Fruit fly (Drosophila melanogaster): ENCODE measurements around the gene CG14329.

The CG14329 gene

DNA sequence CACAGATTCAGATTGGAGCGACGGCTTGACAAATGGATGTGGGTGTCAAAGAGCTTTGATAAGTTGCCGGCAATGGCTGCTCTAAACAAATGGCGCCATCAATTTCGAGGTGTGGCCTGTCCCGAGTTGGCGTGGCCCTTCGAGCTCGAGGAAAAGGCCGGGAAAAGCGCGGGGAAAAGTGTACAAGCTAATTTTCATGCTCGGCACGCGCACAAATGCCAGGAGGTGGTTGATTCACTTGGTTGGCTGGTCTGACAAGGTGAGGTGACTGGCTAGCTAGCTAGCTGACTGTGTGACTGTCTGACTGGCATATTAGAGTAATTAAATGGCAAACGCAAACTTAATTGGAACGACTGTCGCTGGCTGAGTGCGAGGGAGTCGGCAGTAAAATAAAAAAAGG, 7.3 kb upstream of the CG14329 start:
- TF ChIP-seq Myc (optimal IDR thresholded peaks at IDR 0.05), result no peak
- no peak for TF ChIP-seq Sin3A (optimal IDR thresholded peaks at IDR 0.05)
- no peak for TF ChIP-seq ttk (optimal IDR thresholded peaks at IDR 0.05)
- TF ChIP-seq insv (optimal IDR thresholded peaks at IDR 0.05), result no peak
- TF ChIP-seq psq (optimal IDR thresholded peaks at IDR 0.05), result no peak
- TF ChIP-seq h (optimal IDR thresholded peaks at IDR 0.05), result no peak

DNA sequence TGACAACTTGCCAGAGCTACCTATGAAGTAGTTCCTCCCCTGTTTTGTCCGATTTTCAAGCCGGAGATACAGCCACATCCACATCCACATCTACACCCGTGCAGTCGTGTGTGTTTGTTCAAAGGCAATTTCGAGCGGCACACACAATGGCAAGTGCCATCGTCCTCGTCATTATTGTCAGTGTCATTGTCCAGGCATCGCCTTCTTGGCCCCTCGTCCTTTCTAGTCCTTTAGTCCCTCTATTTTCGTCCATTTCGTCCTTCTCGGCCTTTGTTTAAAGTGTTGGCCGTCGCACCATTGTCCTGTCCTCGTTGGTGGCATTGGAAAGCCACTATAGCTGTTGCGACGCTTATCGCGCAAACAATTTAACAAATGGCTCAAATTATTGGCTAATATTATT, 6.2 kb upstream of the CG14329 start:
- TF ChIP-seq Sin3A (optimal IDR thresholded peaks at IDR 0.05) (no peak), h (optimal IDR thresholded peaks at IDR 0.05) (no peak), ttk (optimal IDR thresholded peaks at IDR 0.05) (no peak), Myc (optimal IDR thresholded peaks at IDR 0.05) (no peak), insv (optimal IDR thresholded peaks at IDR 0.05) (no peak), psq (optimal IDR thresholded peaks at IDR 0.05) (no peak)

DNA sequence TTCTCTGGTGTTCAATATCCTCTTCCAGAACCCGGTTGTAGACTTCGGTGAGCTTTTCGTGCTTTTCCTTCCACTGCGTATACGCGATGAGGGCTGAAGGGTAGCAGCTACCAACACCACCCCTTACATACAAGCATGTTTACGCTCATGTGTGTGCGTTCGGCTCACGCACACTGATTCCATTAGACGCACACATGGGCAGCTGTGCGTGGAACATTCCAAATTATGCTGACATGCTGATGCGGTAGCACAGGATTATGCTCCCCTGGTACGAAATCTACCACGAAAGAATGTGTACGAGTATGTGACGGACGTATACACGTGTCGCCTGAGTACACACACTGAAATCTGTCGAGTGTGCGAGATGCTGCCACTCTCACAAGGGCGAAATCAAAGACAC, 5.4 kb upstream of the CG14329 start:
- no peak for TF ChIP-seq ttk (optimal IDR thresholded peaks at IDR 0.05)
- TF ChIP-seq Sin3A (optimal IDR thresholded peaks at IDR 0.05), result no peak
- TF ChIP-seq psq (optimal IDR thresholded peaks at IDR 0.05), result no peak
- no peak for TF ChIP-seq insv (optimal IDR thresholded peaks at IDR 0.05)
- TF ChIP-seq Myc (optimal IDR thresholded peaks at IDR 0.05), result no peak
- no peak for TF ChIP-seq h (optimal IDR thresholded peaks at IDR 0.05)

DNA sequence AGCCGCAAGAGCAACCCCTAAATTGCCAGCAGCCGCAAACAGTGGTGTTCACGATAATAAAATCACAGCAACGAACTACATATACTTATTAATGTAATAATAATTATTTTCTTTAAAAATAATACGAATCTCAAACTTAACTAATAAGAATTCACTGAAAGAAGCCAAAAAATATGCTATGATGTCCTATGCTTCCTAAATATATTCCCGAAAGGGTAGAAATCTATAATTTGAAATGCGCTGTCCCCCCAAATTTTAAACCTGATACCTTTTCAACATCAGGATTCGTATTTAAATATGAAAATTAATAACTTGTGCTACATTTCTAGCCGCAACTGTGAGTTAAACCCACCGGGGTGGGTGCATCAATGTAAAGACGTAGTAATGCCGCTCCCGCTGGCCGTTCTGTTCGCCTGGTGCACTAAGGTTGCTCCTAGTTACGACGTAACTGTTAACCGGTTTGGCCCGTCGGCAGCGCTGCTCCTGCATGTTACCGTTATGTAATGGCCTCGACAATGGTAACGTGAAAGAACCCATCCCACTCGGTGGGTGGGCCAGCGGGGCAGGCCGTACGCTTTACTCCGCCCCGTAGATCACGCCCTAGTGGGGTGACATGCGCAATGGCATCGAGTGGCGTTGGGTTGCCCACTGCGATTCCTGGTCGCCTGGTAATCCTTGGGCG, 4.8 kb upstream of the CG14329 start:
- no peak for TF ChIP-seq ttk (optimal IDR thresholded peaks at IDR 0.05)
- TF ChIP-seq Myc (optimal IDR thresholded peaks at IDR 0.05), result no peak
- no peak for TF ChIP-seq h (optimal IDR thresholded peaks at IDR 0.05)
- no peak for TF ChIP-seq insv (optimal IDR thresholded peaks at IDR 0.05)
- TF ChIP-seq Sin3A (optimal IDR thresholded peaks at IDR 0.05), result no peak
- no peak for TF ChIP-seq psq (optimal IDR thresholded peaks at IDR 0.05)

DNA sequence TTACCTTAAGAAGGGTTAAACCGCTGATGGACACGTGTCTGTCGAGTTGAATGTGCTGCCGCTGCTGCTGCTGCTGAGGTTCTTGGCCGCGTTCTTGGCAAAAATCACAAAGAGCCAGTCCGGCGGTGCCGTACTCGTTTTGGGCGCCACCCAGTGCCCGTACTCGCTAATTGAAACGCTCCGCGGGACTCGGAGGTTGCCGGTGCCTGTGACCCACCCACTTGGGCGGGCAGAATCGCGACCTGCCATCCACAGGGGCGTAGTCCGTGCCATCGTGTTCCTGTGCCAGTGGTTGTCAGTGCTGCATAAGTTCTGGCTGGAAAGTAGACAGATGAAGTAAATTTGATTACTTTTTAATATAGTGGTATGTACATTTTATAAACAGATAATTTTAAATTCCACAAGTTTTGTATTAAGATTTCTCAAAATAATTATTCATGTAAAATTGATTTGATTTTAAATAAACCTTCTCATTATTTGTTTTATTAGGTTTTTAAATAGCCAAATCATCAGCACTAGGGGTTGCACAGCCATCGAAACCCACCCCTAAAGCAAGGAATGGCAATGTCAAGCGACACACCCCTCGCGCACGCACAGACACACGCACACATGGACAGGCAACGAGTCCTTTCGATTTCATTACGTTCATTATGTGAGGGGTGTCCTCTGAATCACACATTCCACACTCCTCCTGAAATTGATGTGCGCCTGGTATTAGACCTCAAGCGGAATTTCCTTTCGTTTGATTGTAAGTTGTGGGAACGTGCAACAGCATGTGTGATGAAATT, 4.1 kb upstream of the CG14329 start:
- TF ChIP-seq Myc (optimal IDR thresholded peaks at IDR 0.05) (no peak), insv (optimal IDR thresholded peaks at IDR 0.05) (no peak), ttk (optimal IDR thresholded peaks at IDR 0.05) (no peak), psq (optimal IDR thresholded peaks at IDR 0.05) (no peak), Sin3A (optimal IDR thresholded peaks at IDR 0.05) (no peak), h (optimal IDR thresholded peaks at IDR 0.05) (no peak)

DNA sequence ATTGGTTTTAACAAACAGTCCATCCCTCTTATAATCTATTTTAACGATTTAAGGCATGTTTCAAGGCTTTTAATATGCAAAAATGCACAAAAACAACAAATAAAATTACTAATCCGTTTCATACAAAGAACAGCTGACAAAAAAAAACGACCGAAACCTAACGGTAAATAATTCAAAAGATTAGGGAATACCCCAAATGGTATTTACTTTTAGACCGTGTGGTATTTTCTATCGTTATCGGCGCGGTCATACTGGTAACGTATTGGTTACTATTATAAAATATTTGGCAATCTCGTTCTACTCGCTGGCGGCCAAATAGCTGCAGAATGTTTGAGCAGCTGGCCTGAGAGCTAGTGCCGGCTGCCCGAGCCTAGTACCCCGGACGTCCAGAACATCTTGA, 3.3 kb upstream of the CG14329 start, which contains the start of gene sll:
Gene sll, plus strand, starts transcription at position 235 of the 400 bp plus-strand sequence.
- no peak for TF ChIP-seq Myc (optimal IDR thresholded peaks at IDR 0.05)
- no peak for TF ChIP-seq h (optimal IDR thresholded peaks at IDR 0.05)
- TF ChIP-seq insv (optimal IDR thresholded peaks at IDR 0.05), result no peak
- no peak for TF ChIP-seq ttk (optimal IDR thresholded peaks at IDR 0.05)
- TF ChIP-seq psq (optimal IDR thresholded peaks at IDR 0.05), result no peak
- no peak for TF ChIP-seq Sin3A (optimal IDR thresholded peaks at IDR 0.05)

DNA sequence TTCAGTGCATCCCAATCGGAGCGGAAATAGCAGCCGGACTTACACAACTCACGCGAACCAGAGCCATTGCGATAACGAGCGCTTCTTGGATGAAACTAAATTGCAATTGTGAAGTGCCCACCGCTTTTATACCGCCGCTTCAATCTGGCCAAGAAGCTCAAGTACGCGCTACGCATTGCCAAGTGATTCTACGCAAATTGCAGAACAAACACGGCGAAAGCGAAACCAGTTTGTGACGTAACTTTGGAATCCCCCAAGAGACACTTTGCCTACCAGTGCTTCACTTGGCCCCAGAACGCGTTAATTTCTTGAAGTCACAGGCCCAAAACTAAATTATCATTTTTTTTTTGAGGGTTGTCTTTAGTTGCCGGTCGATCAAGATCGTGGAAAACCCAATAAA, 2.3 kb downstream of the CG14329 start, which contains the start of gene Edg91:
Gene Edg91, minus strand, starts transcription at position 101 of the 400 bp plus-strand sequence.
- no peak for TF ChIP-seq psq (optimal IDR thresholded peaks at IDR 0.05)
- TF ChIP-seq Sin3A (optimal IDR thresholded peaks at IDR 0.05), result no peak
- no peak for TF ChIP-seq h (optimal IDR thresholded peaks at IDR 0.05)
- TF ChIP-seq Myc (optimal IDR thresholded peaks at IDR 0.05), result no peak
- TF ChIP-seq ttk (optimal IDR thresholded peaks at IDR 0.05), result no peak
- no peak for TF ChIP-seq insv (optimal IDR thresholded peaks at IDR 0.05)

DNA sequence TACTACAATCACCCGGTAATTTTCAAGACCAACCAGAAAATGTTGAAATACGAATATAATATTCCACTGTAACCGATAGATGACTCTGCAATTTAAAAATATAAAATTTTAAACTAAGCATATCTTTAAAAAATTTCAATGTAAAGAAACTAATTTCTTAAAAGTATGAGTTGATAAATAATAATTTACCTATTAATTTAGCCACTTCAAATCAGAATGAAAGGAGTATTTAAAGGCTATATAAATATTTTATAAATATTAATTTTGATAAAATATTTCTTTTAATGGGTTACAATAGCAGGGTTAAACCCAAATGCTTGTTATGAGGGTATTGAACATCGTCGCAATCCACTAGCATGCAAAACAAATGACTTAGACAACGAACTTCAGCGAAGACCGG, 2.7 kb downstream of the CG14329 start:
- TF ChIP-seq ttk (optimal IDR thresholded peaks at IDR 0.05), result no peak
- no peak for TF ChIP-seq psq (optimal IDR thresholded peaks at IDR 0.05)
- TF ChIP-seq Sin3A (optimal IDR thresholded peaks at IDR 0.05), result no peak
- TF ChIP-seq h (optimal IDR thresholded peaks at IDR 0.05), result no peak
- TF ChIP-seq Myc (optimal IDR thresholded peaks at IDR 0.05), result no peak

DNA sequence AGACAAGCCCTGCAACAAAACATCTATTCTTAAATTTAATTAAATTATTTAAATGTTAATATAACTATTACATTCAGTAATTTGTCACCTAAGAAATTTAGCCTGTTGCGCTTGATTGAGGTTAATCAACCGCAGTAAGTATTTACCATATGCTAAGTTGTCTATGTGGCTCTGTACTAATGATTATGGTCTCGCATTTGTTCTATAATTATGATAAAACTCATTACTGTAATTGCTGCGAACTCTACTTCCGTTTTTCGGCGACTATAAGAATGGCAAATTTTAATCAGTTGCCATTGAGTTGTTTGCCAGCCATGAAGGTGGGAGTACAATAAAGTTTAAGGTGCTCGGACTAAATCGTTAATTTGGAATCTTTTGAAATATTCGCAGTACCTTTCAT, 3.4 kb downstream of the CG14329 start, which contains the start of gene CG34281:
Gene CG34281, plus strand, starts transcription at position 301 of the 400 bp plus-strand sequence.
- no peak for TF ChIP-seq Sin3A (optimal IDR thresholded peaks at IDR 0.05)
- no peak for TF ChIP-seq h (optimal IDR thresholded peaks at IDR 0.05)

DNA sequence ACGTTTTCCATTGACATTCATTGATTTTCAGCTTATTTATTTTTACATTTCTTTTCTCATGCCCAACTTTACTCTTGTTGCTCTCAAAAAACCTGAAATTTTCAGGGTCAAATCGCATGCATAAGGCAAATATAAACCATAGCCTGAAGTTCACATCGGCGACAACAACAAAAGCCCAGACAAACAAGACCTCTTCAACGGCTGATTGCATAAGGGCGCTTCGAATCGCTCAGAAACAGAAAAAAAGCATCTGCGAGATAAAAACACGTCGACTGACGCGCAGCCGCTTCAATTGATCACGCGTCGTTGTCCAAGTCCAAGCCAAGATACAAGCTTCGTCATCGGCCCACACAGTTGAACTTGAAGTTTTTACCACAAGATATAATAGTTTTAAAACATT, 4.4 kb downstream of the CG14329 start, which contains the start of gene CG14327:
Gene CG14327, plus strand, starts transcription at position 161 of the 400 bp plus-strand sequence.
- TF ChIP-seq psq (optimal IDR thresholded peaks at IDR 0.05) (no peak), insv (optimal IDR thresholded peaks at IDR 0.05) (no peak), Sin3A (optimal IDR thresholded peaks at IDR 0.05) (no peak), h (optimal IDR thresholded peaks at IDR 0.05) (no peak), Myc (optimal IDR thresholded peaks at IDR 0.05) (no peak), ttk (optimal IDR thresholded peaks at IDR 0.05) (no peak)

DNA sequence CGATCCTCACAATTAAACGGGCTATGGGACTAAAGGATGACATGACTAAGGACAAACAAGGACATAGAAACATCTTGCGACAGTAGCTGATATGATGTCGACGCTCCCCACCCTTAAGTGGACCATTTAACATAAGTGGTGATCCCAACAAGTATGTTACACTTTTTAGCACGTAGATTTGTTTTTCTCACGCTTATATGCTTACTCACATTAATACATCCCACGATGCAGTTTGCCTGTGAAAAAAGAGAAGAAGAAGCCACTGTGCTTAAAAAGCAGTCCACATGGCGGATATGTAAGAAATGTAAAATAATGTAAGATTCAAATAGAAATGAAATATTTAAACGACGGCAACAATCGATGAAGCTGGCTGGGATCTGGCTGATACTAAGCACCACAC, 5.9 kb downstream of the CG14329 start:
- TF ChIP-seq insv (optimal IDR thresholded peaks at IDR 0.05) (no peak), ttk (optimal IDR thresholded peaks at IDR 0.05) (no peak), Sin3A (optimal IDR thresholded peaks at IDR 0.05) (no peak)

DNA sequence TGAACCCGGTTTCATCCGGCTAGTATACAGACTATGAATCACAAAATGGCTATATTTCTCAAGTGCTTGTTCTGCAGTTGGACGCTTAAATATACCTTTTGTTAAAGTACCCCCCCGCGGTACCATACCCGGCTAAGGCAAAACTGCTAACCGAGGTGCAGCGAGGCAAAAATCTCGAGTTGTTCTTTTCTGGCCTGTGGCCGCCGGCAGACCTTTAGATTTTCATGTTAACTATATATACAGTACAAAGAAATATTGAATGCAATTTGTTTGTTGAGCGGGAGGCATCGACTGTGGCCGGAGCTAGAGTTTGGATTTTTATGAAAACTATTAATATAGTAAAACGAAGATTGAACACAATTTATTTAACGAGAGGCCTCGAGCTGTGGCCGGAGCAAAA, 6.6 kb downstream of the CG14329 start:
- no peak for TF ChIP-seq Myc (optimal IDR thresholded peaks at IDR 0.05)
- no peak for TF ChIP-seq h (optimal IDR thresholded peaks at IDR 0.05)
- no peak for TF ChIP-seq ttk (optimal IDR thresholded peaks at IDR 0.05)
- no peak for TF ChIP-seq Sin3A (optimal IDR thresholded peaks at IDR 0.05)
- TF ChIP-seq insv (optimal IDR thresholded peaks at IDR 0.05), result no peak
- no peak for TF ChIP-seq psq (optimal IDR thresholded peaks at IDR 0.05)
